Worm (Caenorhabditis elegans): ENCODE data around the gene ZK1240.1.

DNA sequence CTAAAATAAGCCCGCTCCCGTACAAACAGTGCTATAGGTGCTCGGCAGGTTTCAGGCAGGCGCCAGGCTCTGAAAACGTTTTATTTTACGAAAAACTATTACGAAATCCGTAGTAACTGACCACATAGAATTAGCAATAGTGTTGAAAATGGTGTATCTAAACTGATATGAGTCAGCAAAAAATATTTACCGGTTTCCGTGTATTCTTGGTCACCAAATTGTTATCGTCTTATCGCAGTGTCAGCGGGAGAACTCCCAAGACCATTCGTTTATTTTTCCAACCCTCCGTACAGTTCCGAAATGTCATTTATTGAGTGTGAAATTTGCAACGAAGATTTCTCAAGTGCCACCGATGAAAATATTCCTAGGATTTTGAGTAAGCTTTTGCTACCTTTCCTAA lies 3.0 kb downstream of the ZK1240.1 start, which contains the start of gene F43C11.8:
- no peak for TF ChIP-seq elt-1 (tag; optimal IDR thresholded peaks at IDR 0.05; ENCODE audit: borderline replicate concordance, insufficient read depth)
- TF ChIP-seq ztf-11 (tag; optimal IDR thresholded peaks at IDR 0.05): no peak
- no peak for TF ChIP-seq nhr-28 (tag; optimal IDR thresholded peaks at IDR 0.05)
- no peak for TF ChIP-seq lin-13 (tag; optimal IDR thresholded peaks at IDR 0.05)
- no peak for TF ChIP-seq unc-62 (GFP tag; optimal IDR thresholded peaks at IDR 0.05)
- no peak for TF ChIP-seq blmp-1 (tag; optimal IDR thresholded peaks at IDR 0.05)
- TF ChIP-seq ceh-83 (GFP tag; optimal IDR thresholded peaks at IDR 0.05): no peak
- no peak for TF ChIP-seq pha-4 (tag; optimal IDR thresholded peaks at IDR 0.05)
- no peak for TF ChIP-seq sptf-1 (tag; optimal IDR thresholded peaks at IDR 0.05)
- TF ChIP-seq nhr-237 (tag; optimal IDR thresholded peaks at IDR 0.05): no peak

Measured in whole organism, mixed stage, embryonic.